Worm (Caenorhabditis elegans) whole organism, L4 larva: ENCODE data around the gene adh-5.

Experiments
- dmd-6 ChIP-seq: fragments of 200-800 bp; sonication (Bioruptor generic); IDR thresholded peaks from 2 replicates; pipeline ENCODE4 v1.3.6; 2022; ENCODE audit warnings: missing genetic modification reagents, missing genetic modification characterization, missing compliant biosample characterization
- lin-39 ChIP-seq: fragments of 150-350 bp; optimal IDR thresholded peaks from 2 replicates; lab custom pipeline; 2014; ENCODE audit warnings: missing biosample characterization, missing genetic modification reagents, missing genetic modification characterization
- mdl-1 ChIP-seq, 2 experiments: fragments of 150-350 bp in 1 of 2; sonication (generic microtip) in 1 of 2; optimal IDR thresholded peaks; 2 replicates each; lab custom pipeline; 2014 to 2017; ENCODE audit warnings: missing biosample characterization in 2 of 2, missing genetic modification characterization in 2 of 2
- mes-2 ChIP-seq: sonication (generic microtip); optimal IDR thresholded peaks from 2 replicates; lab custom pipeline; 2016; ENCODE audit warnings: missing genotype, mild to moderate bottlenecking, missing genetic modification characterization, missing compliant biosample characterization; ENCODE audit not compliant: poor library complexity, severe bottlenecking
- mxl-3 ChIP-seq: fragments of 200-800 bp; sonication (Bioruptor generic); optimal IDR thresholded peaks from 2 replicates; lab custom pipeline; 2018; ENCODE audit warnings: mild to moderate bottlenecking, missing genetic modification characterization, missing compliant biosample characterization
- nhr-11 ChIP-seq: fragments of 150-350 bp; optimal IDR thresholded peaks from 2 replicates; lab custom pipeline; 2014; ENCODE audit warnings: missing biosample characterization, missing genetic modification characterization
- nhr-6 ChIP-seq: fragments of 150-350 bp; optimal IDR thresholded peaks from 2 replicates; lab custom pipeline; 2014; ENCODE audit warnings: missing biosample characterization, missing genetic modification characterization
- nhr-76 ChIP-seq: fragments of 150-350 bp; optimal IDR thresholded peaks from 2 replicates; lab custom pipeline; 2014; ENCODE audit warnings: missing biosample characterization, missing genetic modification characterization
- pha-4 ChIP-seq, 2 experiments: fragments of 150-350 bp in 1 of 2; fragments of 200-800 bp in 1 of 2; sonication (Bioruptor generic) in 1 of 2; IDR thresholded peaks in 1 of 2; optimal IDR thresholded peaks in 1 of 2; 2 replicates each; pipeline versions ENCODE4 v1.3.6 to Lab custom; 2014 to 2022; ENCODE audit warnings: missing genetic modification characterization in 2 of 2, missing genetic modification reagents in 2 of 2, missing biosample characterization in 1 of 2, missing compliant biosample characterization in 1 of 2
- pqm-1 ChIP-seq: sonication (generic microtip); optimal IDR thresholded peaks from 2 replicates; lab custom pipeline; 2017; ENCODE audit warnings: missing biosample characterization, missing genetic modification characterization
- snpc-4 ChIP-seq: fragments of 150-350 bp; optimal IDR thresholded peaks from 2 replicates; lab custom pipeline; 2014; ENCODE audit warnings: missing biosample characterization, missing genetic modification characterization
- unc-62 ChIP-seq, 3 experiments: fragments of 150-350 bp in 1 of 3; sonication (generic microtip); optimal IDR thresholded peaks in 2 of 3; peaks in 1 of 3; 1 replicate in 1 of 3; 2 replicates in 2 of 3; lab custom pipeline; 2014 to 2017; ENCODE audit warnings: missing biosample characterization in 3 of 3, missing genetic modification characterization in 3 of 3, missing genetic modification reagents in 3 of 3, missing genotype in 1 of 3

- peak; percentile 37 for TF ChIP-seq mes-2 (tag; lab: Kevin White, UChicago)
- peak in 1 of 2 experiments; percentile 53 for TF ChIP-seq mdl-1 (tag; optimal IDR thresholded peaks at IDR 0.05; lab: Kevin White, UChicago)
- no peak for TF ChIP-seq unc-62 (GFP tag; optimal IDR thresholded peaks at IDR 0.05 in 1 of 2; lab: Kevin White, UChicago)
- no peak for TF ChIP-seq unc-62 (tag; optimal IDR thresholded peaks at IDR 0.05; lab: Kevin White, UChicago)
- TF ChIP-seq pqm-1 (tag; lab: Kevin White, UChicago): peak; percentile 32
- TF ChIP-seq mxl-3 (GFP tag; lab: Kevin White, UChicago): peak; percentile 82
- TF ChIP-seq snpc-4 (tag; lab: Kevin White, UChicago): no peak
- TF ChIP-seq pha-4 (GFP tag; IDR thresholded peaks at IDR 0.05; lab: Robert Waterston, UW): no peak
- TF ChIP-seq pha-4 (tag; optimal IDR thresholded peaks at IDR 0.05; lab: Kevin White, UChicago): no peak
- peak; percentile 28 for TF ChIP-seq nhr-11 (tag; lab: Kevin White, UChicago)
- no peak for TF ChIP-seq lin-39
- TF ChIP-seq nhr-76 (tag; lab: Kevin White, UChicago): no peak
- TF ChIP-seq dmd-6 (GFP tag; lab: Robert Waterston, UW): peak; percentile 77
- no peak for TF ChIP-seq nhr-6
These were observed 986 bp upstream of the adh-5 start for ce11 chrV:910588-910987.
